Worm (Caenorhabditis elegans) whole organism, mixed stage, embryonic: ENCODE measurements around the gene ZC404.1.

ENCODE experiments used
- M03D4.4 ChIP-seq: sonication (generic microtip); optimal IDR thresholded peaks from 2 replicates; lab custom pipeline; 2017; ENCODE audit warnings: mild to moderate bottlenecking, missing genetic modification characterization, missing compliant biosample characterization
- bed-3 ChIP-seq: fragments of 200-800 bp; sonication (Bioruptor generic); optimal IDR thresholded peaks from 3 replicates; lab custom pipeline; 2018; ENCODE audit warnings: mild to moderate bottlenecking, missing genetic modification characterization, moderate library complexity, missing compliant biosample characterization
- blmp-1 ChIP-seq: fragments of 150-350 bp; optimal IDR thresholded peaks from 2 replicates; lab custom pipeline; 2014; ENCODE audit warnings: missing biosample characterization, missing genetic modification characterization
- ceh-43 ChIP-seq: fragments of 200-800 bp; sonication (Bioruptor generic); optimal IDR thresholded peaks from 2 replicates; lab custom pipeline; 2018; ENCODE audit warnings: mild to moderate bottlenecking, missing genetic modification characterization, moderate library complexity, missing compliant biosample characterization
- ces-1 ChIP-seq: fragments of 150-350 bp; optimal IDR thresholded peaks from 2 replicates; lab custom pipeline; 2014; ENCODE audit warnings: missing biosample characterization, missing genetic modification reagents, missing genetic modification characterization
- cnd-1 ChIP-seq: fragments of 200-800 bp; sonication (Bioruptor generic); optimal IDR thresholded peaks from 2 replicates; lab custom pipeline; 2018; ENCODE audit warnings: mild to moderate bottlenecking, missing genetic modification characterization, missing compliant biosample characterization
- drap-1 ChIP-seq: fragments of 200-800 bp; sonication (Bioruptor generic); optimal IDR thresholded peaks from 3 replicates; lab custom pipeline; 2018; ENCODE audit warnings: mild to moderate bottlenecking, missing genetic modification characterization, missing compliant biosample characterization
- elt-1 ChIP-seq: sonication (generic microtip); optimal IDR thresholded peaks from 2 replicates; lab custom pipeline; 2017; ENCODE audit warnings: missing genetic modification characterization, mild to moderate bottlenecking, missing compliant biosample characterization, antibody characterized with exemption, moderate library complexity, borderline replicate concordance; ENCODE audit not compliant: insufficient read depth
- flh-1 ChIP-seq: fragments of 200-800 bp; sonication (Bioruptor generic); optimal IDR thresholded peaks from 2 replicates; lab custom pipeline; 2018; ENCODE audit warnings: mild to moderate bottlenecking, missing genetic modification characterization, moderate library complexity, missing compliant biosample characterization
- hlh-1 ChIP-seq: fragments of 150-350 bp; optimal IDR thresholded peaks from 2 replicates; lab custom pipeline; 2014; ENCODE audit warnings: missing biosample characterization, missing genetic modification reagents, missing genetic modification characterization
- lin-13 ChIP-seq: fragments of 150-350 bp; optimal IDR thresholded peaks from 2 replicates; lab custom pipeline; 2014; ENCODE audit warnings: missing biosample characterization, missing genetic modification characterization
- lin-32 ChIP-seq: fragments of 200-800 bp; sonication (Bioruptor generic); optimal IDR thresholded peaks from 2 replicates; lab custom pipeline; 2018; ENCODE audit warnings: mild to moderate bottlenecking, missing genetic modification characterization, missing compliant biosample characterization
- lsy-2 ChIP-seq: fragments of 150-350 bp; optimal IDR thresholded peaks from 2 replicates; lab custom pipeline; 2014; ENCODE audit warnings: missing biosample characterization, missing genetic modification characterization
- mab-5 ChIP-seq: fragments of 150-350 bp; optimal IDR thresholded peaks from 2 replicates; lab custom pipeline; 2014; ENCODE audit warnings: missing biosample characterization, missing genetic modification characterization
- mep-1 ChIP-seq: fragments of 150-350 bp; optimal IDR thresholded peaks from 2 replicates; lab custom pipeline; 2017; ENCODE audit warnings: missing biosample characterization, missing genetic modification reagents, missing genetic modification characterization, inconsistent platforms
- mls-2 ChIP-seq: sonication (generic microtip); optimal IDR thresholded peaks from 2 replicates; lab custom pipeline; 2016; ENCODE audit warnings: mild to moderate bottlenecking, missing genetic modification characterization, moderate library complexity, missing compliant biosample characterization
- nhr-12 ChIP-seq: fragments of 150-350 bp; optimal IDR thresholded peaks from 2 replicates; lab custom pipeline; 2014; ENCODE audit warnings: missing biosample characterization, missing genetic modification characterization
- nhr-2 ChIP-seq: fragments of 150-350 bp; optimal IDR thresholded peaks from 2 replicates; lab custom pipeline; 2014; ENCODE audit warnings: missing biosample characterization, missing genetic modification characterization
- nhr-237 ChIP-seq: fragments of 150-350 bp; optimal IDR thresholded peaks from 2 replicates; lab custom pipeline; 2014; ENCODE audit warnings: missing biosample characterization, missing genetic modification characterization
- nhr-28 ChIP-seq: fragments of 150-350 bp; optimal IDR thresholded peaks from 2 replicates; lab custom pipeline; 2014; ENCODE audit warnings: missing biosample characterization, missing genetic modification characterization
- nhr-76 ChIP-seq: sonication (generic microtip); optimal IDR thresholded peaks from 2 replicates; lab custom pipeline; 2017; ENCODE audit warnings: missing biosample characterization, missing genetic modification characterization
- snpc-4 ChIP-seq: fragments of 150-350 bp; optimal IDR thresholded peaks from 2 replicates; lab custom pipeline; 2014; ENCODE audit warnings: missing biosample characterization, missing genetic modification characterization
- sptf-1 ChIP-seq: sonication (generic microtip); optimal IDR thresholded peaks from 2 replicates; lab custom pipeline; 2017; ENCODE audit warnings: mild to moderate bottlenecking, missing genetic modification characterization, moderate library complexity, missing compliant biosample characterization
- tbx-8 ChIP-seq: fragments of 200-800 bp; sonication (Bioruptor generic); optimal IDR thresholded peaks from 2 replicates; lab custom pipeline; 2018; ENCODE audit warnings: mild to moderate bottlenecking, missing genetic modification characterization, moderate library complexity, missing compliant biosample characterization
- unc-120 ChIP-seq: sonication (generic microtip); optimal IDR thresholded peaks from 2 replicates; lab custom pipeline; 2017; ENCODE audit warnings: missing genetic modification characterization, missing compliant biosample characterization; ENCODE audit not compliant: poor library complexity, severe bottlenecking
- unc-39 ChIP-seq: fragments of 150-350 bp; optimal IDR thresholded peaks from 2 replicates; lab custom pipeline; 2014; ENCODE audit warnings: missing biosample characterization, missing genetic modification characterization
- unc-62 ChIP-seq: fragments of 150-350 bp; optimal IDR thresholded peaks from 2 replicates; lab custom pipeline; 2014; ENCODE audit warnings: missing biosample characterization, missing genetic modification reagents, missing genetic modification characterization
- zip-8 ChIP-seq: fragments of 150-350 bp; optimal IDR thresholded peaks from 2 replicates; lab custom pipeline; 2014; ENCODE audit warnings: missing biosample characterization, missing genetic modification characterization
- ztf-11 ChIP-seq: fragments of 150-350 bp; optimal IDR thresholded peaks from 2 replicates; lab custom pipeline; 2014; ENCODE audit warnings: missing biosample characterization, missing genetic modification characterization

The ZC404.1 gene

DNA sequence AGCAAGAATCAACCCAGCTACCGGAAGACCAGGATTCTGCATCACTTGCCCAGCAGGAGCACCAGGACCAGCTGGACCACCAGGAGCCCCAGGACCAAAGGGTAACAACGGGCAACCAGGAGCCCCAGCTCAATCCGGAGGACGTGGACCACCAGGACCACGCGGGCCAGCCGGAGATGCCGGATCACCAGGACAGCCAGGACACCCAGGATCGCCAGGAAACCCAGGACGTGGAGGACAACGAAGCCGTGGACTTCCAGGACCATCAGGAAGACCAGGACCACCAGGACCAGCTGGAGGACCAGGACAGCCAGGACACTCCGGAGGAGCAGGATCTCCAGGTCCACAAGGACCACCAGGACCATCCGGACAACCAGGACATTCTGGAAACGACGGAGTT is 37.5 kb downstream of the ZC404.1 start:
- no peak for TF ChIP-seq nhr-28
- TF ChIP-seq nhr-76, result no peak
- TF ChIP-seq nhr-2 (tag; lab: Kevin White, UChicago), result no peak

DNA sequence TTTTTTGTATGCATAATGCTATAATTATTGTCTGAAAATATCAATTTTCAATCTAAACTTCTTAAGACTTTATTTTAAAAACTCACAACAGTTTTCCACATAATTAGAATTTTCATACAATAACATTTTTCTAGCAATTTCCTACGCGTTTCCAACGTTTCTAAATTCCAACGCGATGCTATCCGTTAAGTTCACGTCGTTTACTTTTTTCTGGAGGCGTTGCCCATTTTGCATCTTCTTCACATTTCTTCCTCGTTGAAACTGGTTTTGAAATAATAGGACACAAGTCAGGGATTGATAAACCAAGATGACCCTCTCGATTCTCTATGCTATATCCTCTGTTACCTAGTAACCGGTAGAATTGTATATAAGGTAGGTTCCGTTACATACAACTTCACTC is 41.3 kb downstream of the ZC404.1 start, which contains the start of the genes T15B7.14 and col-143:
T15B7.14 (minus strand) TSS at position 101 of the 400 bp plus-strand sequence.
col-143 (plus strand) TSS at position 394 of the 400 bp plus-strand sequence.
- TF ChIP-seq zip-8 (tag; lab: Kevin White, UChicago), result no peak
- no peak for TF ChIP-seq snpc-4 (tag; lab: Kevin White, UChicago)
- no peak for TF ChIP-seq hlh-1
- TF ChIP-seq M03D4.4 (tag; lab: Kevin White, UChicago), result no peak
- TF ChIP-seq mep-1, result no peak
- TF ChIP-seq mab-5 (tag; lab: Kevin White, UChicago), result no peak
- TF ChIP-seq ztf-11 (tag; lab: Kevin White, UChicago), result no peak
- TF ChIP-seq nhr-76, result no peak
- TF ChIP-seq nhr-2 (tag; lab: Kevin White, UChicago), result no peak
- no peak for TF ChIP-seq lin-32
- TF ChIP-seq lin-13 (tag; lab: Kevin White, UChicago), result no peak
- no peak for TF ChIP-seq lsy-2
- no peak for TF ChIP-seq unc-120 (tag; lab: Kevin White, UChicago)
- no peak for TF ChIP-seq bed-3
- TF ChIP-seq, all 35 proteins: peak for 0

DNA sequence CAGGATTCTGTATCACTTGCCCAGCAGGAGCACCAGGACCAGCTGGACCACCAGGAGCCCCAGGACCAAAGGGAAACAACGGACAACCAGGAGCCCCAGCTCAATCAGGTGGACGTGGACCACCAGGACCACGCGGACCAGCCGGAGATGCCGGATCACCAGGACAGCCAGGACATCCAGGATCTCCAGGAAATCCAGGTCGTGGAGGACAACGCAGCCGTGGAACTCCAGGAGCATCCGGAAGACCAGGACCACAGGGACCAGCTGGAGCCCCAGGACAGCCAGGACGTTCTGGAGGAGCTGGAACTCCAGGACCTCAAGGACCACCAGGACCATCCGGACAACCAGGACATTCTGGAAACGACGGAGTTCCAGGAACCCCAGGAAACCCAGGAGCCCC is 42.0 kb downstream of the ZC404.1 start:
- TF ChIP-seq lin-32 (no peak), nhr-76 (no peak), ces-1 (GFP tag; lab: Kevin White, UChicago) (no peak), nhr-12 (tag; lab: Kevin White, UChicago) (no peak), ceh-43 (GFP tag; lab: Kevin White, UChicago) (no peak), flh-1 (GFP tag; lab: Kevin White, UChicago) (no peak)

DNA sequence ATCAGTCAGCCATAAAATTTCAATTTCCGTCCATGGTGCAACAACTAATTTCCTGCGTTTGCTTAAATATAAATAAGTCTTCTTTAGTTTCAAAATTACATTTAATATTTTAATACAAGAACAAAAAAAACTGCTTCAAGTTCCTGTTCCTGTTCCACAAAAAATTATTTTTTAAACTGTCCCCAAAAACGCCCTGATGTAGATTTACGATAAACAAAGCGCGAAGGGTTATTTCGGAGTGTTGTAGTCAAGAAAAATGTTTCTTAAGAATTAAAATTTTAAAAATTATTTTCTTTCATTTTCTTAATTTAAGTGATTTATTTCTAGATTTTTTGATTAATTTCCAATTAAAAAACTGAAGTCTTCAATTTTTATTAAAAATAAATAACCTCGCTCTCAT is 44.6 kb downstream of the ZC404.1 start, which contains the start of gene T15B7.15:
T15B7.15 (minus strand) TSS at position 67 of the 400 bp plus-strand sequence.
- no peak for TF ChIP-seq nhr-76

DNA sequence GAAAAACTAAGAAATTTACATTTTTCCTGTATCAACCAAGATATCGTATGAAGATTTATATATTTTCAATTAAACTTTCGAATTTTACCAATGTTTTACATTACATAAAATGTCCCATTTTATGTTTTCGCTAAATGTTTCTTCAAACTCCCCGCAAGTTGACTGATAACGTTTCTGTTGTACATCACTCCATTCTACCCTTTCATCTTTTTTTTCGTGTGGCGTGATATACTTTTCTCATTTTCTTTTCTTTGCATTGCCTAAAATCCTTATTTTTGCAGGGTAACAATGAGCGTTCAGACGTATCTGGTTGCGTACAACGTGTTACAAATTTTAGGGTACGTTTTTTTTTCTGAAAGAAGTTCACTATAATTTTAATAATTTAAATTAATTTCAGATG is 45.0 kb downstream of the ZC404.1 start, which contains the start of gene hpo-8:
hpo-8 (plus strand) TSS at position 282 of the 400 bp plus-strand sequence.
- TF ChIP-seq mls-2 (tag; lab: Kevin White, UChicago), result no peak
- TF ChIP-seq cnd-1, result no peak
- no peak for TF ChIP-seq blmp-1 (tag; lab: Kevin White, UChicago)
- TF ChIP-seq sptf-1 (tag; lab: Kevin White, UChicago), result no peak
- TF ChIP-seq nhr-2 (tag; lab: Kevin White, UChicago), result no peak
- no peak for TF ChIP-seq nhr-237 (tag; lab: Kevin White, UChicago)
- no peak for TF ChIP-seq drap-1 (GFP tag; lab: Kevin White, UChicago)
- TF ChIP-seq lin-13 (tag; lab: Kevin White, UChicago), result no peak
- TF ChIP-seq ztf-11 (tag; lab: Kevin White, UChicago), result no peak
- no peak for TF ChIP-seq elt-1 (tag; lab: Kevin White, UChicago)
- no peak for TF ChIP-seq flh-1 (GFP tag; lab: Kevin White, UChicago)
- no peak for TF ChIP-seq mab-5 (tag; lab: Kevin White, UChicago)
- TF ChIP-seq nhr-28, result no peak
- TF ChIP-seq mep-1, result no peak
- TF ChIP-seq M03D4.4 (tag; lab: Kevin White, UChicago), result no peak
- no peak for TF ChIP-seq nhr-76
- TF ChIP-seq ceh-43 (GFP tag; lab: Kevin White, UChicago), result no peak
- TF ChIP-seq, all 35 proteins: peak for 0

DNA sequence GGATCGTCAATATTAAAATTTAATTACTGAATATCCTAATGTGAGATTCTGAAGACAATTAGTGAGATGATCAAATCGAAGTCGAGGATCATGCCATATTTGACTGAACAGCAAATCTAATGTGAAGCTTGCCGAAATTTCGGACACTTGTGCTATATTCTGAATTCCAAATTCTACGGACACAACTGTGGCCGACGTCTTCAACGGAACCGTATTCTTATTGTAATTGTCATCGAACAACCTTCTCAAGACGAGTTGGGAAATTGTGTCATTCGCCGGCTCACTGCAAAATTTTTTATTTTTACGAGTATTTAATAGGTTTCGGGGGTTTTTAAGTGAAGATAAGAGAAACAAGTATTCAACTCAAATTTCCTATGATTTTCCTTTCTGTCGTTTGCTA is 48.4 kb downstream of the ZC404.1 start, which contains the start of gene T15B7.1:
T15B7.1 (plus strand) TSS at position 301 of the 400 bp plus-strand sequence.
- TF ChIP-seq tbx-8 (no peak), unc-62 (GFP tag; lab: Kevin White, UChicago) (no peak), ceh-43 (GFP tag; lab: Kevin White, UChicago) (no peak), lin-13 (tag; lab: Kevin White, UChicago) (no peak), unc-39 (no peak)
